Worm (Caenorhabditis elegans): ENCODE results near the gene C36B7.1.

Gene C36B7.1

DNA sequence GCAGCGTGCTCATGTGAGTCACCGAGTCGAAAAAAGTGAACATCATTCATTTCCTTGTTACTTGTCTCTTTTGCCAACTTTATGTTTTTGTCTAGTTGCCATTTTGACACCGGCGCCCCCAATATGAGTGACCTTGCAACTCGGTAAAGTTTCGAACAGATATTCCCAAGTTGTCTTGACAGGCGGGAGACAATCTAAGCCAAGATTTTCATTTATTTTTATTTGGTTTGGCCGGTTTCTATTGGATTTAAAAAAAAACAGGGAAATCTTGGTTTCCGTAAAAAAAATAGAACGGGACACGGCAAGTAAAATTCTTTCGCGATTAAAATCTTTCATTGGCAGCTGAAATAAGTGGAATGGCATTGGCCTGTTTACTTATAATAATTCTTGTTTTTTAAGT is 18.5 kb downstream of the C36B7.1 start:
- no peak for TF ChIP-seq cog-1 (tag; optimal IDR thresholded peaks at IDR 0.05)
- no peak for TF ChIP-seq ztf-23 (GFP tag; IDR thresholded peaks at IDR 0.05)

DNA sequence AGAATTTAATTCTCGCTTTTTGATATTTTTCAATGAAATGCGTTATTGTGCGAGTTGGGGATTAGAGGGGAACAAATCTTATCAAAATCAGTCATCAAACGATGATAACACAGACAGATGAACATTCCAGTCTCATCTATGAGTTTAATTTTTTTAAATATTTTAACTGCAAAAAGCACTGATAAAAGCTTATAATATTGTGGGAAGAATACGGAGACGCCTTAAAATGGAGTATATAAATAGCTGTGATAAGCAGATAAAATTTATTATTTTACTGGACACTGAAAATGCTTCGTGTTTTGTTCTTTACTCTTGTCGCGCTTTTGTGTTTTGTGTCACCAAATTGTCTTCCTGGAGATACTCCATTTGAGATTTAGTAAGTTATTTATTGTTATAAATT is 26.9 kb downstream of the C36B7.1 start, which contains the start of gene clec-86:
TSS of gene clec-86 (plus strand) at position 262 of the 400 bp plus-strand sequence.
- TF ChIP-seq T22C8.4 (GFP tag; IDR thresholded peaks at IDR 0.05): no peak
- no peak for TF ChIP-seq flt-1 (GFP tag; IDR thresholded peaks at IDR 0.05)
- no peak for TF ChIP-seq tab-1 (GFP tag; IDR thresholded peaks at IDR 0.05)
- TF ChIP-seq cog-1 (tag; optimal IDR thresholded peaks at IDR 0.05): no peak
- no peak for TF ChIP-seq ref-1 (GFP tag; conservative IDR thresholded peaks at IDR 0.05)
- TF ChIP-seq ztf-23 (GFP tag; IDR thresholded peaks at IDR 0.05): no peak
- TF ChIP-seq ztf-29 (GFP tag; IDR thresholded peaks at IDR 0.05): no peak
- TF ChIP-seq med-1 (GFP tag; optimal IDR thresholded peaks at IDR 0.05; ENCODE audit: insufficient read depth): no peak
- TF ChIP-seq klf-2 (GFP tag; conservative IDR thresholded peaks at IDR 0.05): no peak

DNA sequence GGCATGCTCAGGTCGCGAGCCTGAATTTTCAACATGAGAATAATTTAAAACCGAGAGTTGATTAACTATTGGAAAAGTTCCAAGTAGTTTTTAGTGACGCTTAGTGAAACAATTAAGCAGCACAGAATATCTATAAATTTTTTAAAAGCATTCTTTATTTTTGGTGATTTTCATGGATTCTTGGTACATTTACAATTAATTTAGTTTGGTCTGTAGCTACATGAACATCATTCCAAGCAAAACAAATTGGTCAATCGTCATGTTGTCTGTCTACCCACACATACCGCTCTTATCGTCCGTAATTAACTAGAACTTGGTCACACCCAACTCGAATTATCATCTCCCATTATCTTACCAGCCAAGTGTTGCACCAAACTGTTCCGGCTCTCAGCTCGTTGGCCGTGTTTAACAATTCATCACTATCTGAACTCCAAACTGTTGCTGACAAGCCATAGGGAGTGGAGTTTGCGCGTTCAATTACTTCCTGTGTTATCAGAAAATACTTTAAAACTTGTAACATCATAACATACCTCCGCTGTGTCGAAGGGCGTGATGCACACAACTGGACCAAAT is 28.1 kb downstream of the C36B7.1 start:
- TF ChIP-seq klf-2 (GFP tag; conservative IDR thresholded peaks at IDR 0.05): no peak
- TF ChIP-seq cog-1 (tag; optimal IDR thresholded peaks at IDR 0.05): no peak
- no peak for TF ChIP-seq ztf-29 (GFP tag; IDR thresholded peaks at IDR 0.05)
- no peak for TF ChIP-seq ztf-23 (GFP tag; IDR thresholded peaks at IDR 0.05)
- no peak for TF ChIP-seq ref-1 (GFP tag; conservative IDR thresholded peaks at IDR 0.05)
- no peak for TF ChIP-seq flt-1 (GFP tag; IDR thresholded peaks at IDR 0.05)
- TF ChIP-seq tab-1 (GFP tag; IDR thresholded peaks at IDR 0.05): no peak
- TF ChIP-seq T22C8.4 (GFP tag; IDR thresholded peaks at IDR 0.05): no peak

- no peak for TF ChIP-seq flt-1 (GFP tag; IDR thresholded peaks at IDR 0.05)
- no peak for TF ChIP-seq med-1 (GFP tag; optimal IDR thresholded peaks at IDR 0.05; ENCODE audit: insufficient read depth)
- no peak for TF ChIP-seq tab-1 (GFP tag; IDR thresholded peaks at IDR 0.05)
- no peak for TF ChIP-seq T22C8.4 (GFP tag; IDR thresholded peaks at IDR 0.05)
Observed at ce11 chrX:7143515-7143914, 30.8 kb downstream of the C36B7.1 start, which contains the start of gene alh-10. Gene alh-10, minus strand, starts transcription at chrX:7143641.

ce11 chrX:7149670-7150069 is 37.0 kb downstream of the C36B7.1 start:
- TF ChIP-seq flt-1 (GFP tag; IDR thresholded peaks at IDR 0.05) (no peak), ztf-29 (GFP tag; IDR thresholded peaks at IDR 0.05) (no peak), klf-2 (GFP tag; conservative IDR thresholded peaks at IDR 0.05) (no peak)

DNA sequence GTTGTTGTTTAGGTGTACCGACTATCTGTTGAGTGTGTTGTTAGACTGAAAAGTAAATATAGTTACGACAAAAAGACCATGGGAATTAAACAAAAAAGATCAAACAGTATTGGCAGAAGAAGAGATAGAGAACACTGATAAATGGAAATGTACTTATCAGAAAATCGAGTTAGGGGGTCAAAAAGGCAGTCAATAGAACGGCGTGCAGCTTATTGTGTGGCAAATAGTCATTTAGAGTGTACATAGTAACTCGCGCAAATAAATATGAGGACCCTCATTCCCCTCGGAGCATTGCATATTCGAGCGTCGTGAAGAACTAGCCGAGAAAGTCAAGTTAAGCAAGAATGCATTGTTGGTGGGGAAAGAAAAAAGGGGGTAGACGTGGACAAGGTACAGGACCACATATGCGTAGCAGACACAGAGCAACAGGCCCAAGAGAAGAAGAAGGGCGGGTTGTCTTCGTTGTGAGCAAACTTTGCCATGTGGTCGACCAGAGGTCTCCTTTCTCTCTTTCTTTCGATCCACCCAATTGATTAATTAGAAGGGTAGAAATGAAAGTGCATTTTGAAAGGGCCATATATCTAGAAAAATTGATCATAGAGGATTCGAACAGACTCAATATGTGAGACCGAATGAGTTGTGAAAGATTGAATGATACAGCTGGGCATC is 38.6 kb downstream of the C36B7.1 start, which contains the start of gene lam-2:
TSS of gene lam-2 (minus strand) at position 51 of the 669 bp plus-strand sequence.
- peak; percentile 62; the same call in 1 of the 2 replicates for TF ChIP-seq flt-1 (GFP tag; IDR thresholded peaks at IDR 0.05)
- no peak for TF ChIP-seq cog-1 (tag; optimal IDR thresholded peaks at IDR 0.05)
- no peak for TF ChIP-seq klf-2 (GFP tag; conservative IDR thresholded peaks at IDR 0.05)
- TF ChIP-seq ztf-23 (GFP tag; IDR thresholded peaks at IDR 0.05): peak; percentile 29; the same call in 1 of the 2 replicates

DNA sequence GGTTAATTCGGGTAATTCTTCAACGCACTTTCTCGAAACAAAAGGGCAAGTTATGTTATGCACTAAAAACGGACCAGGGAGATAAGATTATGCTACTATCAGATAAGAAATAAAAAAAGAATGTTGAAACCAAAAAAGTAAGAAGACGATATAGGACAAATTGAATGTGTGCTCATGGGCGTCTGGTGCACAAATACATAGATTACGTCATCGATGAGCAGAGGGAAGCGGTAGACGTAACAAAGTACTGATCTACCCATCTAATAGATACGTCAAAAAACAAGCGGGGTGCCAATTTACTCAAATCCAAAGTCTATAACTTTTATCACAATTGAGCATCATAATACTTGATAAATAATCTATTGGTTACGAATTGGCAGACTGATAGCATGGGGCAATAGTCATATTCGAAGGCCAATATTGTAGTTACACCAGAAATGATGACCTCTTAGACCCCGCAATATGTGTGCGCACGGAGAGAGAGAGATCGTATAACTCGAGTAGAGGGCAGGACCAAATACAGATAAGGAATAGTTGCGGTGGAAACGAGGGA is 39.4 kb downstream of the C36B7.1 start:
- no peak for TF ChIP-seq tab-1 (GFP tag; IDR thresholded peaks at IDR 0.05)
- no peak for TF ChIP-seq flt-1 (GFP tag; IDR thresholded peaks at IDR 0.05)
- no peak for TF ChIP-seq ztf-29 (GFP tag; IDR thresholded peaks at IDR 0.05)
- TF ChIP-seq cog-1 (tag; optimal IDR thresholded peaks at IDR 0.05): no peak
- no peak for TF ChIP-seq T22C8.4 (GFP tag; IDR thresholded peaks at IDR 0.05)
- TF ChIP-seq ref-1 (GFP tag; conservative IDR thresholded peaks at IDR 0.05): no peak

DNA sequence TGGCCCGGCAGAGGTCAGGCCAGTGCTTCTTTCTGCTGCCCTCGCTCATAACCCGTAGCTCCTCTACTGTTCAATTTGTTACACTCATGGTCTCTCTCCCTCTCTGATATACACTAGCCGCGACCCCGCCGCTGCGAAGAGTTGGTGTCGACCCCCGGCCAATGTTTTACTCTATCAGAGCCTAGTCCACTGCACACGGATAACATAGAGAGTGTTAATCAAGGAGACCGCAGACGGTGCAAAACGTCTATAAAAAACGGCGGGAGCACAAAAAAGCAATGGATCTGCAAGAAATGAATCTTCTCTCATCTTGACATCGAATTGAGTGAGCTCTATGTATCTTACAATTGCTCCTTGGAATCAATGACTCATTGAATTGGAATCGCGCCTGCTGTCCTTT is 40.8 kb downstream of the C36B7.1 start:
- TF ChIP-seq T22C8.4 (GFP tag; IDR thresholded peaks at IDR 0.05) (no peak), ztf-29 (GFP tag; IDR thresholded peaks at IDR 0.05) (no peak), tab-1 (GFP tag; IDR thresholded peaks at IDR 0.05) (no peak), cog-1 (tag; optimal IDR thresholded peaks at IDR 0.05) (no peak), med-1 (GFP tag; optimal IDR thresholded peaks at IDR 0.05; ENCODE audit: insufficient read depth) (no peak), flt-1 (GFP tag; IDR thresholded peaks at IDR 0.05) (no peak), ref-1 (GFP tag; conservative IDR thresholded peaks at IDR 0.05) (no peak), klf-2 (GFP tag; conservative IDR thresholded peaks at IDR 0.05) (no peak), ztf-23 (GFP tag; IDR thresholded peaks at IDR 0.05) (no peak)

- TF ChIP-seq ref-1 (GFP tag; conservative IDR thresholded peaks at IDR 0.05) (no peak), klf-2 (GFP tag; conservative IDR thresholded peaks at IDR 0.05) (no peak)
Observed at ce11 chrX:7155879-7156278, 43.2 kb downstream of the C36B7.1 start, which contains the start of gene C54D1.7. Gene C54D1.7, minus strand, starts transcription at chrX:7156035.

- no peak for TF ChIP-seq tab-1 (GFP tag; IDR thresholded peaks at IDR 0.05)
- TF ChIP-seq ref-1 (GFP tag; conservative IDR thresholded peaks at IDR 0.05): no peak
- TF ChIP-seq ztf-23 (GFP tag; IDR thresholded peaks at IDR 0.05): no peak
- no peak for TF ChIP-seq cog-1 (tag; optimal IDR thresholded peaks at IDR 0.05)
- no peak for TF ChIP-seq T22C8.4 (GFP tag; IDR thresholded peaks at IDR 0.05)
Observed at ce11 chrX:7157483-7157882, 44.8 kb downstream of the C36B7.1 start.

DNA sequence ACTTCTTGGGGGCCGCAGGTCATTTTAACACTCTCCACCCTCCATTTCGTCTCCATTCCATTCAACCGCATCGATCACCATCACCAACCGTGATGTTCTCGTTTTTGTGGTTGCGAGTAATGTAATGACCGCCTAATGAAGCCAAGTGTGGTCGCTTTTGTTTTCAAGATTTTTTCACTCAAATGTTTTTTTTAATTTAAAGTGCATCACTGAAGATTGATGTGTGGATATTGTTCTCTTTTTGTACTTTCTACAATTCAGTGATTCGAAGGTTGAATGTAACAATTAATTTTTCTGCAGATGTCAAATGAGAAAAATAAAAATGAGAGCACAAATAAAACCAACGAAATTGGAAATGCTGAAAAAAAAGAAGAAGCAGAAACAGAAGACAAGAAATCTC is 46.0 kb downstream of the C36B7.1 start, which contains the start of gene pgp-10:
TSS of gene pgp-10 (plus strand) at position 301 of the 400 bp plus-strand sequence.
- TF ChIP-seq ztf-23 (GFP tag; IDR thresholded peaks at IDR 0.05) (no peak), med-1 (GFP tag; optimal IDR thresholded peaks at IDR 0.05; ENCODE audit: insufficient read depth) (no peak), flt-1 (GFP tag; IDR thresholded peaks at IDR 0.05) (no peak), ztf-29 (GFP tag; IDR thresholded peaks at IDR 0.05) (no peak), tab-1 (GFP tag; IDR thresholded peaks at IDR 0.05) (no peak), klf-2 (GFP tag; conservative IDR thresholded peaks at IDR 0.05) (no peak), cog-1 (tag; optimal IDR thresholded peaks at IDR 0.05) (no peak), T22C8.4 (GFP tag; IDR thresholded peaks at IDR 0.05) (no peak), ref-1 (GFP tag; conservative IDR thresholded peaks at IDR 0.05) (no peak)
